Worm (Caenorhabditis elegans) whole organism, L3 larva: ENCODE results near the gene F49C5.12.

Experiments
- R02D3.7 ChIP-seq: fragments of 150-350 bp; optimal IDR thresholded peaks from 2 replicates; lab custom pipeline; 2014; ENCODE audit warnings: missing biosample characterization, missing genetic modification characterization
- aly-2 ChIP-seq: fragments of 150-350 bp; optimal IDR thresholded peaks from 2 replicates; lab custom pipeline; 2014; ENCODE audit warnings: missing biosample characterization, missing genetic modification characterization
- egl-27 ChIP-seq: sonication (generic microtip); optimal IDR thresholded peaks from 4 replicates; lab custom pipeline; 2017; ENCODE audit warnings: missing biosample characterization, missing genetic modification reagents, missing genetic modification characterization
- eor-1 ChIP-seq, 2 experiments: fragments of 150-350 bp; optimal IDR thresholded peaks; 2 replicates each; lab custom pipeline; 2014 to 2018; ENCODE audit warnings: missing biosample characterization in 2 of 2, missing genetic modification characterization in 2 of 2
- fos-1 ChIP-seq: fragments of 150-350 bp; optimal IDR thresholded peaks from 2 replicates; lab custom pipeline; 2014; ENCODE audit warnings: missing biosample characterization, missing genetic modification characterization
- jun-1 ChIP-seq: fragments of 150-350 bp; optimal IDR thresholded peaks from 2 replicates; lab custom pipeline; 2014; ENCODE audit warnings: missing biosample characterization, missing genetic modification reagents, missing genetic modification characterization
- nhr-237 ChIP-seq: fragments of 150-350 bp; optimal IDR thresholded peaks from 2 replicates; lab custom pipeline; 2014; ENCODE audit warnings: missing biosample characterization, missing genetic modification characterization
- nhr-28 ChIP-seq: fragments of 150-350 bp; optimal IDR thresholded peaks from 2 replicates; lab custom pipeline; 2014; ENCODE audit warnings: missing biosample characterization, missing genetic modification characterization
- nhr-77 ChIP-seq: fragments of 150-350 bp; optimal IDR thresholded peaks from 2 replicates; lab custom pipeline; 2014; ENCODE audit warnings: missing biosample characterization, missing genetic modification characterization
- sea-2 ChIP-seq: fragments of 150-350 bp; sonication (generic microtip); optimal IDR thresholded peaks from 4 replicates; lab custom pipeline; 2014; ENCODE audit warnings: missing biosample characterization, missing genetic modification reagents, missing genetic modification characterization

DNA sequence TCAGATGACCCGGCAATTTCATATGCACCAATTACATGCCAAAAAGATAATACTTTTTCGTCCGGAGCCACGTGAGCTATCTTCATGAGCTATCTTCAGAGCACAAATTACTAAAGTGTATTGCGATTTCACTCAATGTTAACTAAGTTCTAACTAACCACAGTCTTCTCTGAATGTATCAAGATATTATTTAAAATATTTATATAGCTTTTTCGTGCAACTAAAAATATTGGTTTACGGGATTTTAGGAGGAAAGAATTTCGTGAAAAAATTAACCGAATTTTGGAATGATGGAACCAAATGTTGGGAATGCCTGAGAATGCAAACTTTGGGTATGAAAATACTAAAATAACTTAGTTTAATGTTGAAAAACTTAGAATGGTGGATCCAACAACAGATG lies 12.6 kb downstream of the F49C5.12 start, which contains the start of gene F49C5.16:
- TF ChIP-seq egl-27 (tag; lab: Kevin White, UChicago) (no peak), R02D3.7 (tag; lab: Kevin White, UChicago) (no peak), nhr-237 (tag; lab: Kevin White, UChicago) (no peak), nhr-28 (tag; lab: Kevin White, UChicago) (no peak), jun-1 (tag; lab: Kevin White, UChicago) (no peak), sea-2 (GFP tag; lab: Kevin White, UChicago) (no peak), eor-1 (tag; optimal IDR thresholded peaks at IDR 0.05; lab: Kevin White, UChicago) (no peak), fos-1 (no peak), nhr-77 (tag; lab: Kevin White, UChicago) (no peak), aly-2 (tag; lab: Kevin White, UChicago) (no peak)
